Worm (Caenorhabditis elegans): ENCODE results near the gene F46B6.4.

The F46B6.4 gene

DNA sequence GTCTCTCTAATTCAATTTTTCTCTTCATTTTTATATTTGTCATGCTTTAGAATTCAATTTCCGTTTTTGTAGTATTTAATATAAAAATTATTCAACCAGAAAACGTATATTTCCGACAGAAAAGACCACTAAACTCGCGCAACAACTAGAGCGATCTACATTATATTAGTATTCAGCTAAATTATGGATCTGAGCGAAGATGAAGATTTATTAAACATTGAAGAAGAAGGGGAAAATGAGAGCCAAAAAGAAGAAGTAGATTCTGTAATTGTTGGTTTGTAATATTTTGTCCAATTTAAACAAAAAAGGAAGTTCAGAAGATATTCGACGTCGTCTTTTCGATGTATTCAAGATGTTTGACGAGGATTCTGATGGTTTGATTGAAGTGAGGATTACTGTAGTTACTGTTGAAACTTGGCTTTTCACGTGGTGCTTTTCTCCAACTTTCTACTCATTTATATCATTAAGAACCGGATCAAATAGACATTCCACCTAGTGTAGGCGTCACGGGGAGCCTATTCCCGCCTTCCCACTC is 45.3 kb downstream of the F46B6.4 start, which contains the start of gene cal-7:
Gene cal-7 (plus strand): TSS at position 184 of the 535 bp plus-strand sequence.
- TF ChIP-seq dpff-1 (tag; optimal IDR thresholded peaks at IDR 0.05) (peak; percentile 3), tlf-1 (GFP tag; optimal IDR thresholded peaks at IDR 0.05) (no peak), ama-1 (optimal IDR thresholded peaks at IDR 0.05) (no peak), ama-1 (GFP tag; optimal IDR thresholded peaks at IDR 0.05) (peak in 1 of 2 experiments; percentile 61), rcor-1 (GFP tag; IDR thresholded peaks at IDR 0.05) (no peak), ZK185.1 (tag; optimal IDR thresholded peaks at IDR 0.05; ENCODE audit: poor library complexity, severe bottlenecking) (peak; percentile 15), chd-7 (tag; optimal IDR thresholded peaks at IDR 0.05) (peak; percentile 24), lsl-1 (GFP tag; optimal IDR thresholded peaks at IDR 0.05) (no peak), bed-1 (GFP tag; IDR thresholded peaks at IDR 0.05) (no peak), Y95B8A.8 (GFP tag; IDR thresholded peaks at IDR 0.05) (no peak), unc-130 (GFP tag; optimal IDR thresholded peaks at IDR 0.05) (no peak), ztf-18 (tag; optimal IDR thresholded peaks at IDR 0.05) (no peak), Y67H2A.10 (GFP tag; conservative IDR thresholded peaks at IDR 0.05) (no peak), ekl-4 (GFP tag; IDR thresholded peaks at IDR 0.05) (0 out of 2 replicates have a peak, but pooled peaks have one; percentile 29), nhr-80 (tag; optimal IDR thresholded peaks at IDR 0.05) (no peak), ztf-22 (GFP tag; optimal IDR thresholded peaks at IDR 0.05) (no peak), ceh-91 (GFP tag; IDR thresholded peaks at IDR 0.05) (0 out of 2 replicates have a peak, but pooled peaks have one; percentile 11), ztf-26 (tag; optimal IDR thresholded peaks at IDR 0.05) (peak; percentile 55), lin-40 (tag; optimal IDR thresholded peaks at IDR 0.05) (peak; percentile 18), attf-6 (GFP tag; IDR thresholded peaks at IDR 0.05) (no peak), B0261.1 (tag; optimal IDR thresholded peaks at IDR 0.05) (no peak), repo-1 (tag; optimal IDR thresholded peaks at IDR 0.05) (peak; percentile 53)

DNA sequence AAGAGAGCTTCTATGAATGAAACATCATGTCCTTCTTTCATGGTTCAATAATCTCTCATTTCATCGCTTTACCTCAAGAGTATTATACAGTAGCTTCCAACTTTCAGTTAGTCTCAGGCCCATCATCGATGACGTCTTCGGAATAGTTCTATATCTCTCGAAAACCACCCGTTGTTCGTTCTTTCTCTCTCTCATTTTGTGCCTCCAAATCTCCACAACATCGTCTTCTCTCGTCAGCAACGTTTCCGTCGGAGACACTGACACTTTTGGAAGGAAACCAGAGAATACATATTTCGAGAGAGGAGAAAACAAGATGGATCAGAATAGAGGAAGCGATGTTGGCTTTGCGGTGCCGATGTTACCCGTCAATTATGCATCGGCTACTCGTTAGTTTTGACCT is 47.5 kb downstream of the F46B6.4 start:
- TF ChIP-seq zim-3 (tag; optimal IDR thresholded peaks at IDR 0.05), result peak; percentile 1
- TF ChIP-seq hmg-20 (GFP tag; IDR thresholded peaks at IDR 0.05), result 0 out of 2 replicates have a peak, but pooled peaks have one; percentile 4
- TF ChIP-seq ama-1 (optimal IDR thresholded peaks at IDR 0.05), result peak; percentile 52
- TF ChIP-seq ama-1 (GFP tag; optimal IDR thresholded peaks at IDR 0.05), result no peak
- no peak for TF ChIP-seq mel-28 (tag; optimal IDR thresholded peaks at IDR 0.05; ENCODE audit: borderline replicate concordance)
- no peak for TF ChIP-seq nhr-80 (tag; optimal IDR thresholded peaks at IDR 0.05)
- TF ChIP-seq nfyb-1 (GFP tag; IDR thresholded peaks at IDR 0.05), result peak; percentile 31; the same call in 1 of the 2 replicates
- TF ChIP-seq hsf-1 (GFP tag; IDR thresholded peaks at IDR 0.05), result no peak

DNA sequence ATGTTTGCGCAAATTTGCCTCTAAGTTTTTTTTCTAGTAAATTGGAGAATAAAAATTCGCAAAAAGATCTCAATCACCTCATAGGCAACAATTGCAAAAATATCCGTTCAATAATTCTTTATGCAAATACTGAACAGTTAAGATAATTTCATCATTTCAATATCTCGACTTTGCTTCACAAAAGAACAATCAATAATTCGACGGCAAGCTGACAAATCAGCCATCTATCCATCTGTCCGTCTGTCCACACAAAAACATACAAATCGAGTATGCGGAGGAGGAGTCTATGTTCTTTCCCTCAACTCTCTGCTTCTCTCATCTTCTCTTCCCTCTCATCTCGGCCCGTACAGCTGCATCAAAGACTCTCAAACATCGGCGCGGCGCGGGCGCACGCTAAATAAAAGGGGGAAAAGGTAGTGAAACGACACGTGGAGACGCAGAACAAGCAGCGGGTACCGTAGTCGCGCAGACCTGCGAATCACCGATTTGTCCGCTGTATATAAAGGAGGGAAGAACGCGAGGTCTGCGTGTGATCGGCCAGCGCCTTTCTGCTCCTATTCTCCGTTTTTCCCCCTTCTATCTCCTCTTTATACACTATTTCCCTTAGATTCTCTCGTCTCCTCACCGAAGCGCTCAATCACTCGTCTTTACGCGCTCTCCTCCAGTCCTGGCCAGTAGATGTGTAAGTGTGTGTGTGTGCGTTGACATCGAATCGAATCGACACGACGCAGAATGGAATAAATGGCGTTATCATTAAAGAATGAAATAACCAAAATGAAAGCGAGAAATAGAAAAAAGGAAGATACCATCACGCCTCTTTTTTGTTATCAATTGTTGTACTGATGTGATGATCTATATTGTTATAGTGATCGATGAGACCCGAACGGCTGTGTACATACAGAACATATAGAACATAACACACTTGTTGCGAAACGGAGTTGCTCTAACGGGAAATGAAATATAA is 48.3 kb downstream of the F46B6.4 start:
- no peak for TF ChIP-seq lsl-1 (GFP tag; optimal IDR thresholded peaks at IDR 0.05)
- no peak for TF ChIP-seq ceh-58 (GFP tag; IDR thresholded peaks at IDR 0.05)
- 0 out of 2 replicates have a peak, but pooled peaks have one; percentile 6 for TF ChIP-seq Y56A3A.18 (GFP tag; IDR thresholded peaks at IDR 0.05)
- TF ChIP-seq hrde-1 (tag; optimal IDR thresholded peaks at IDR 0.05; ENCODE audit: borderline replicate concordance), result no peak
- TF ChIP-seq rcor-1 (GFP tag; IDR thresholded peaks at IDR 0.05), result peak; percentile 63
- 0 out of 2 replicates have a peak, but pooled peaks have one; percentile 26 for TF ChIP-seq ceh-91 (GFP tag; IDR thresholded peaks at IDR 0.05)
- peak; percentile 56 for TF ChIP-seq ZK185.1 (tag; optimal IDR thresholded peaks at IDR 0.05; ENCODE audit: poor library complexity, severe bottlenecking)
- TF ChIP-seq ccch-3 (GFP tag; optimal IDR thresholded peaks at IDR 0.05), result peak; percentile 18
- no peak for TF ChIP-seq attf-6 (GFP tag; IDR thresholded peaks at IDR 0.05)
- TF ChIP-seq tlf-1 (GFP tag; optimal IDR thresholded peaks at IDR 0.05), result peak; percentile 72
- TF ChIP-seq mcd-1 (GFP tag; IDR thresholded peaks at IDR 0.05), result peak; percentile 84
- peak; percentile 82 for TF ChIP-seq Y53G8AR.9 (GFP tag; conservative IDR thresholded peaks at IDR 0.05)
- no peak for TF ChIP-seq F39B2.1 (GFP tag; IDR thresholded peaks at IDR 0.05)
- TF ChIP-seq aptf-3 (GFP tag; IDR thresholded peaks at IDR 0.05), result no peak
- peak; percentile 89 for TF ChIP-seq nhr-90 (tag; optimal IDR thresholded peaks at IDR 0.05)
- peak; percentile 95 for TF ChIP-seq nfyb-1 (GFP tag; IDR thresholded peaks at IDR 0.05)
- TF ChIP-seq snpc-4 (GFP tag; optimal IDR thresholded peaks at IDR 0.05), result peak; percentile 55
- peak; percentile 42 to 79 (median 78) for TF ChIP-seq snpc-4 (tag; optimal IDR thresholded peaks at IDR 0.05)
- TF ChIP-seq F52B5.7 (tag; optimal IDR thresholded peaks at IDR 0.05), result peak; percentile 75
- peak; percentile 71; the same call in 1 of the 2 replicates for TF ChIP-seq egl-44 (GFP tag; IDR thresholded peaks at IDR 0.05)
- peak; percentile 71 for TF ChIP-seq ztf-18 (tag; optimal IDR thresholded peaks at IDR 0.05)
- peak; percentile 95 for TF ChIP-seq B0336.3 (GFP tag; IDR thresholded peaks at IDR 0.05)
- TF ChIP-seq athp-1 (tag; optimal IDR thresholded peaks at IDR 0.05), result peak; percentile 59
